Worm (Caenorhabditis elegans) whole organism, L4 larva: ENCODE measurements around the gene srxa-8.
"Not testable (repeated sequence)": the region's sequence is repeated elsewhere in the genome, so short reads cannot be mapped to it uniquely, and the experiment has no call there.

Source experiments
- D1046.2 ChIP-seq: fragments of 200-800 bp; sonication (Bioruptor generic); IDR thresholded peaks from 2 replicates; pipeline ENCODE4 v1.3.6; 2022; ENCODE audit warnings: missing genetic modification characterization, missing compliant biosample characterization
- F37D6.2 ChIP-seq: sonication (generic microtip); optimal IDR thresholded peaks from 2 replicates; lab custom pipeline; 2016; ENCODE audit warnings: mild to moderate bottlenecking, missing genetic modification characterization, missing compliant biosample characterization
- Y75B8A.6 ChIP-seq: fragments of 200-800 bp; sonication (Bioruptor generic); IDR thresholded peaks from 2 replicates; pipeline ENCODE4 v1.3.6; 2022; ENCODE audit warnings: missing genetic modification reagents, missing genetic modification characterization, missing compliant biosample characterization
- ZK337.2 ChIP-seq: fragments of 200-800 bp; sonication (Bioruptor generic); IDR thresholded peaks from 2 replicates; pipeline ENCODE4 v1.3.6; 2022; ENCODE audit warnings: missing genetic modification reagents, missing genetic modification characterization, missing compliant biosample characterization
- aha-1 ChIP-seq: fragments of 150-350 bp; peaks from one replicate; lab custom pipeline; 2014; ENCODE audit warnings: missing biosample characterization, missing genetic modification characterization
- arid-1 ChIP-seq: fragments of 200-800 bp; sonication (Bioruptor generic); conservative IDR thresholded peaks from 2 replicates; pipeline ENCODE4 v1.3.6; 2022; ENCODE audit warnings: missing genetic modification reagents, missing genetic modification characterization, missing compliant biosample characterization
- ceh-32 ChIP-seq: sonication (generic microtip); optimal IDR thresholded peaks from 2 replicates; lab custom pipeline; 2016; ENCODE audit warnings: mild to moderate bottlenecking, missing genetic modification characterization, missing compliant biosample characterization; ENCODE audit not compliant: poor library complexity
- ces-1 ChIP-seq: fragments of 150-350 bp; sonication (generic microtip); optimal IDR thresholded peaks from 4 replicates; lab custom pipeline; 2014; ENCODE audit warnings: missing biosample characterization, missing genetic modification reagents, missing genetic modification characterization
- daf-12 ChIP-seq: fragments of 150-350 bp; optimal IDR thresholded peaks from 2 replicates; lab custom pipeline; 2014; ENCODE audit warnings: missing biosample characterization, missing genetic modification reagents, missing genetic modification characterization
- daf-16 ChIP-seq, 3 experiments: sonication (generic microtip); optimal IDR thresholded peaks; 2 replicates each; lab custom pipeline; 2016 to 2017; ENCODE audit warnings: missing genetic modification characterization in 3 of 3, missing genetic modification reagents in 3 of 3, mild to moderate bottlenecking in 2 of 3, missing compliant biosample characterization in 2 of 3, missing biosample characterization in 1 of 3, moderate library complexity in 1 of 3
- dmd-6 ChIP-seq: fragments of 200-800 bp; sonication (Bioruptor generic); IDR thresholded peaks from 2 replicates; pipeline ENCODE4 v1.3.6; 2022; ENCODE audit warnings: missing genetic modification reagents, missing genetic modification characterization, missing compliant biosample characterization
- dve-1 ChIP-seq: sonication (generic microtip); optimal IDR thresholded peaks from 2 replicates; lab custom pipeline; 2017; ENCODE audit warnings: antibody characterized with exemption, mild to moderate bottlenecking, missing genetic modification characterization, missing compliant biosample characterization; ENCODE audit not compliant: insufficient read depth
- hlh-11 ChIP-seq: fragments of 200-800 bp; sonication (Bioruptor generic); optimal IDR thresholded peaks from 2 replicates; lab custom pipeline; 2018; ENCODE audit warnings: mild to moderate bottlenecking, missing genetic modification characterization, missing compliant biosample characterization
- hlh-30 ChIP-seq: sonication (generic microtip); optimal IDR thresholded peaks from 2 replicates; lab custom pipeline; 2017; ENCODE audit warnings: antibody characterized with exemption, mild to moderate bottlenecking, missing genetic modification characterization, missing compliant biosample characterization; ENCODE audit not compliant: insufficient read depth
- hmg-1.1 ChIP-seq: fragments of 200-800 bp; sonication (Bioruptor generic); IDR thresholded peaks from 2 replicates; pipeline ENCODE4 v1.3.6; 2022; ENCODE audit warnings: missing genetic modification reagents, missing genetic modification characterization, missing compliant biosample characterization
- lim-7 ChIP-seq: fragments of 200-800 bp; sonication (Bioruptor generic); IDR thresholded peaks from 2 replicates; pipeline ENCODE4 v1.3.6; 2022; ENCODE audit warnings: missing genetic modification characterization, missing compliant biosample characterization
- lin-1 ChIP-seq: fragments of 200-800 bp; sonication (Bioruptor generic); IDR thresholded peaks from 2 replicates; pipeline ENCODE4 v1.3.6; 2022; ENCODE audit warnings: missing genetic modification reagents, missing genetic modification characterization, missing compliant biosample characterization
- lin-13 ChIP-seq: fragments of 150-350 bp; optimal IDR thresholded peaks from 2 replicates; lab custom pipeline; 2014; ENCODE audit warnings: missing biosample characterization, missing genetic modification reagents, missing genetic modification characterization
- lin-29 ChIP-seq: fragments of 200-800 bp; sonication (Bioruptor generic); IDR thresholded peaks from 2 replicates; pipeline ENCODE4 v1.3.6; 2022; ENCODE audit warnings: missing genetic modification reagents, missing genetic modification characterization, missing compliant biosample characterization
- lin-38 ChIP-seq: fragments of 200-800 bp; sonication (Bioruptor generic); IDR thresholded peaks from 2 replicates; pipeline ENCODE4 v1.3.6; 2022; ENCODE audit warnings: missing genetic modification reagents, missing genetic modification characterization, missing compliant biosample characterization
- lin-39 ChIP-seq: fragments of 150-350 bp; optimal IDR thresholded peaks from 2 replicates; lab custom pipeline; 2014; ENCODE audit warnings: missing biosample characterization, missing genetic modification reagents, missing genetic modification characterization
- lir-3 ChIP-seq: sonication (generic microtip); optimal IDR thresholded peaks from 2 replicates; lab custom pipeline; 2016; ENCODE audit warnings: mild to moderate bottlenecking, missing genetic modification characterization, missing compliant biosample characterization
- mep-1 ChIP-seq: fragments of 150-350 bp; sonication (generic microtip); optimal IDR thresholded peaks from 3 replicates; lab custom pipeline; 2014; ENCODE audit warnings: missing biosample characterization, missing genetic modification characterization
- mes-2 ChIP-seq: sonication (generic microtip); optimal IDR thresholded peaks from 2 replicates; lab custom pipeline; 2016; ENCODE audit warnings: missing genotype, mild to moderate bottlenecking, missing genetic modification characterization, missing compliant biosample characterization; ENCODE audit not compliant: poor library complexity, severe bottlenecking
- nhr-10 ChIP-seq: fragments of 150-350 bp; optimal IDR thresholded peaks from 2 replicates; lab custom pipeline; 2014; ENCODE audit warnings: missing biosample characterization, missing genetic modification characterization
- nhr-102 ChIP-seq: sonication (generic microtip); optimal IDR thresholded peaks from 2 replicates; lab custom pipeline; 2016; ENCODE audit warnings: mild to moderate bottlenecking, missing genetic modification characterization, moderate library complexity, missing compliant biosample characterization
- nhr-11 ChIP-seq: fragments of 150-350 bp; optimal IDR thresholded peaks from 2 replicates; lab custom pipeline; 2014; ENCODE audit warnings: missing biosample characterization, missing genetic modification characterization
- nhr-41 ChIP-seq: fragments of 200-800 bp; sonication (Bioruptor generic); IDR thresholded peaks from 2 replicates; pipeline ENCODE4 v1.3.6; 2022; ENCODE audit warnings: missing genetic modification reagents, missing genetic modification characterization, missing compliant biosample characterization
- nhr-48 ChIP-seq: sonication (generic microtip); optimal IDR thresholded peaks from 2 replicates; lab custom pipeline; 2016; ENCODE audit warnings: mild to moderate bottlenecking, missing genetic modification characterization, missing compliant biosample characterization
- pha-4 ChIP-seq, 2 experiments: fragments of 150-350 bp in 1 of 2; fragments of 200-800 bp in 1 of 2; sonication (Bioruptor generic) in 1 of 2; IDR thresholded peaks in 1 of 2; optimal IDR thresholded peaks in 1 of 2; 2 replicates each; pipeline versions ENCODE4 v1.3.6 to Lab custom; 2014 to 2022; ENCODE audit warnings: missing genetic modification characterization in 2 of 2, missing genetic modification reagents in 2 of 2, missing biosample characterization in 1 of 2, missing compliant biosample characterization in 1 of 2
- php-3 ChIP-seq: fragments of 200-800 bp; sonication (Bioruptor generic); IDR thresholded peaks from 2 replicates; pipeline ENCODE4 v1.3.6; 2022; ENCODE audit warnings: missing genetic modification reagents, missing genetic modification characterization, missing compliant biosample characterization
- pqm-1 ChIP-seq: sonication (generic microtip); optimal IDR thresholded peaks from 2 replicates; lab custom pipeline; 2017; ENCODE audit warnings: missing biosample characterization, missing genetic modification characterization
- rbr-2 ChIP-seq: sonication (generic microtip); optimal IDR thresholded peaks from 2 replicates; lab custom pipeline; 2016; ENCODE audit warnings: missing genotype, missing genetic modification characterization, missing compliant biosample characterization
- saeg-2 ChIP-seq: fragments of 200-800 bp; sonication (Bioruptor generic); IDR thresholded peaks from 2 replicates; pipeline ENCODE4 v1.3.6; 2022; ENCODE audit warnings: missing genetic modification reagents, missing genetic modification characterization, missing compliant biosample characterization
- set-16 ChIP-seq: fragments of 200-800 bp; sonication (Bioruptor generic); IDR thresholded peaks from 2 replicates; pipeline ENCODE4 v1.3.6; 2022; ENCODE audit warnings: missing genetic modification reagents, missing genetic modification characterization, missing compliant biosample characterization
- snpc-1.2 ChIP-seq: fragments of 200-800 bp; sonication (Bioruptor generic); IDR thresholded peaks from 2 replicates; pipeline ENCODE4 v1.3.6; 2022; ENCODE audit warnings: missing genetic modification reagents, missing genetic modification characterization, missing compliant biosample characterization
- snpc-4 ChIP-seq: fragments of 150-350 bp; optimal IDR thresholded peaks from 2 replicates; lab custom pipeline; 2014; ENCODE audit warnings: missing biosample characterization, missing genetic modification characterization
- spr-1 ChIP-seq: sonication (generic microtip); optimal IDR thresholded peaks from 2 replicates; lab custom pipeline; 2016; ENCODE audit warnings: mild to moderate bottlenecking, missing genetic modification characterization, missing compliant biosample characterization
- tag-97 ChIP-seq: fragments of 200-800 bp; sonication (Bioruptor generic); IDR thresholded peaks from 2 replicates; pipeline ENCODE4 v1.3.6; 2022; ENCODE audit warnings: missing genetic modification characterization, missing compliant biosample characterization
- tra-1 ChIP-seq: fragments of 200-800 bp; sonication (Bioruptor generic); IDR thresholded peaks from 2 replicates; pipeline ENCODE4 v1.3.6; 2022; ENCODE audit warnings: missing genetic modification reagents, missing genetic modification characterization, missing compliant biosample characterization
- unc-130 ChIP-seq: sonication (generic microtip); optimal IDR thresholded peaks from 2 replicates; lab custom pipeline; 2016; ENCODE audit warnings: missing genetic modification reagents, missing genetic modification characterization, missing compliant biosample characterization
- vab-7 ChIP-seq: fragments of 200-800 bp; sonication (Bioruptor generic); IDR thresholded peaks from 2 replicates; pipeline ENCODE4 v1.3.6; 2022; ENCODE audit warnings: missing genetic modification reagents, missing genetic modification characterization, missing compliant biosample characterization
- zip-2 ChIP-seq: fragments of 150-350 bp; optimal IDR thresholded peaks from 2 replicates; lab custom pipeline; 2014; ENCODE audit warnings: missing biosample characterization, missing genetic modification characterization
- ztf-11 ChIP-seq: fragments of 150-350 bp; optimal IDR thresholded peaks from 2 replicates; lab custom pipeline; 2014; ENCODE audit warnings: missing biosample characterization, missing genetic modification characterization

The srxa-8 gene

DNA sequence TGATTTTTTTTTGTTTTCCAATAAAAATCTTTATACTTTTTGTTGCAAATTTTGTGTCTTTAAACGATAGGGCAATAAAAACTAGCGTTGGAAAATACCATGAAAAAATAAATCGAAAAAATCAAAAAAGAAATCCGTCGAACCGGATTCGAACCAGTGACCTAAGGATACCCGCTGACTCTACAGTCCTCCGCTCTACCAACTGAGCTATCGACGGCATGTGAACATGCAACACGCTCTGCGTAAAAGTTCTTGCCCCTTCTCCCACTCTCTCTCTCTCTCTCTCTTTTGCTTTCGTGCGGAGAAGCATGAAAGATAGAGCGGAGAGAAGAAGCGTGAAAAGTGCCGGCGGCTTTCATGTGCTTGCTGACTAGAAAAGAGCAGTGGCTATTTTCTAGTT lies 44.1 kb downstream of the srxa-8 start (continued):
- TF ChIP-seq D1046.2 (GFP tag; lab: Robert Waterston, UW) (peak; percentile 80; the same call in 1 of the 2 replicates), snpc-4 (tag; lab: Kevin White, UChicago) (no peak), hlh-30 (tag; lab: Kevin White, UChicago) (peak; percentile 70), lin-29 (GFP tag; lab: Robert Waterston, UW) (peak; percentile 74; the same call in 1 of the 2 replicates), pqm-1 (tag; lab: Kevin White, UChicago) (no peak), tag-97 (GFP tag; lab: Robert Waterston, UW) (no peak), lim-7 (GFP tag; lab: Robert Waterston, UW) (peak; percentile 94), dve-1 (tag; lab: Kevin White, UChicago) (peak; percentile 70), ZK337.2 (peak; percentile 82), nhr-102 (tag; lab: Kevin White, UChicago) (peak; percentile 70), lir-3 (tag; lab: Kevin White, UChicago) (peak; percentile 70), zip-2 (tag; lab: Kevin White, UChicago) (peak; percentile 40), php-3 (GFP tag; lab: Robert Waterston, UW) (peak; percentile 76), saeg-2 (peak; percentile 77), Y75B8A.6 (GFP tag; lab: Robert Waterston, UW) (peak; percentile 79; the same call in 1 of the 2 replicates), aha-1 (tag; lab: Kevin White, UChicago) (peak; percentile 98), set-16 (GFP tag; lab: Robert Waterston, UW) (no peak), F37D6.2 (tag; lab: Kevin White, UChicago) (peak; percentile 59), unc-130 (peak; percentile 14), lin-39 (tag; lab: Kevin White, UChicago) (no peak), lin-1 (peak; percentile 67; the same call in 1 of the 2 replicates), nhr-11 (tag; lab: Kevin White, UChicago) (no peak), dmd-6 (GFP tag; lab: Robert Waterston, UW) (peak; percentile 71), pha-4 (GFP tag; IDR thresholded peaks at IDR 0.05; lab: Robert Waterston, UW) (peak; percentile 89), pha-4 (tag; optimal IDR thresholded peaks at IDR 0.05; lab: Kevin White, UChicago) (no peak), rbr-2 (tag; lab: Kevin White, UChicago) (peak; percentile 64), nhr-10 (tag; lab: Kevin White, UChicago) (no peak), hmg-1.1 (peak; percentile 96), lin-13 (GFP tag; lab: Kevin White, UChicago) (peak; percentile 55)

ce11 chrX:13262195-13262594 lies 46.5 kb downstream of the srxa-8 start, which contains the start of gene K09A11.1:
TSS of gene K09A11.1 (plus strand) at chrX:13262495.
- TF ChIP-seq ztf-11 (tag; lab: Kevin White, UChicago) (no peak), ces-1 (GFP tag; lab: Kevin White, UChicago) (no peak), daf-12 (tag; lab: Kevin White, UChicago) (no peak), ceh-32 (no peak), spr-1 (tag; lab: Kevin White, UChicago) (no peak), nhr-10 (tag; lab: Kevin White, UChicago) (no peak), nhr-41 (GFP tag; lab: Robert Waterston, UW) (no peak)
- TF ChIP-seq, all 104 proteins: peak for 0

DNA sequence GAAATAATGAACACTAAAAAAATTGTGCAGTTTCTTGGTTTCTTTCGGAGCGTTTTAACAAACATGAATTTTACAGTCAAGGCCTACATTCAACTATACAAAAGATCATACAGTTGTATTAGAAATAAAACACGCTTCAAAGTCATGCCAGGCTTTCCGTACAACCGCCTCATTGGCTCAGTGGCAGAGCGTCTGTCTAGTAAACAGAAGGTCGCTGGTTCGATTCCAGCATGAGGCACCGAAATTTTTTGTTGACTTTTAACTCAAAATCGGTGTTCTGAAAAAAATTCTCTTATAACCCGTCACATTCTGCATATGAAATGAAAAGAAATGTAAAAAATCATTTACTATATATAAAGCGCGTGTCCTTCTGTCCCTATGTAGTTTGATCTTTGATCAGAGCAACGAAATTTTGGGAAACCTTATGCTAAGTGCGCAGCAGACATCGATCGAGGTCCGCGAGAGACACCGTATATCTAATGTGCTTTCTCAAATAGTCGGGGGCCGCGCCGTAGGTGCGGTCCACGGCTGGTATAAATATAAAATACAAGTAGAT lies 47.5 kb downstream of the srxa-8 start:
- peak; percentile 62 for TF ChIP-seq lin-38 (GFP tag; lab: Robert Waterston, UW)
- peak; percentile 57; the same call in 1 of the 2 replicates for TF ChIP-seq pha-4 (GFP tag; IDR thresholded peaks at IDR 0.05; lab: Robert Waterston, UW)
- TF ChIP-seq pha-4 (tag; optimal IDR thresholded peaks at IDR 0.05; lab: Kevin White, UChicago), result not testable (repeated sequence)
- TF ChIP-seq lin-1, result 0 out of 2 replicates have a peak, but pooled peaks have one; percentile 15
- peak; percentile 4 for TF ChIP-seq pqm-1 (tag; lab: Kevin White, UChicago)
- TF ChIP-seq daf-16 (GFP tag; optimal IDR thresholded peaks at IDR 0.05; lab: Kevin White, UChicago), result peak in 1 of 2 experiments; percentile 51
- TF ChIP-seq daf-16 (tag; optimal IDR thresholded peaks at IDR 0.05; lab: Kevin White, UChicago), result peak; percentile 85
- TF ChIP-seq nhr-48 (tag; lab: Kevin White, UChicago), result peak; percentile 27
- peak; percentile 6 for TF ChIP-seq mep-1 (tag; lab: Kevin White, UChicago)
- peak; percentile 55; the same call in 1 of the 2 replicates for TF ChIP-seq vab-7 (GFP tag; lab: Robert Waterston, UW)
- peak; percentile 49 for TF ChIP-seq mes-2 (tag; lab: Kevin White, UChicago)
- TF ChIP-seq dmd-6 (GFP tag; lab: Robert Waterston, UW), result peak; percentile 46
- peak; percentile 64; the same call in 1 of the 2 replicates for TF ChIP-seq snpc-1.2 (GFP tag; lab: Robert Waterston, UW)
- TF ChIP-seq dve-1 (tag; lab: Kevin White, UChicago), result peak; percentile 59
- peak; percentile 61; the same call in 1 of the 2 replicates for TF ChIP-seq tra-1 (GFP tag; lab: Robert Waterston, UW)
- TF ChIP-seq lim-7 (GFP tag; lab: Robert Waterston, UW), result peak; percentile 70
- peak; percentile 13 for TF ChIP-seq hlh-11 (tag; lab: Kevin White, UChicago)
- 0 out of 2 replicates have a peak, but pooled peaks have one; percentile 33 for TF ChIP-seq arid-1
- TF ChIP-seq, all 104 proteins: peak for 16; not testable (repeated sequence) for 88
